Fruit fly (Drosophila melanogaster) Kc167 (cell line): Measurements from ENCODE around the gene CG18180.

ENCODE experiments used
- Myc ChIP-seq: fragments of >200 bp; optimal IDR thresholded peaks from 2 replicates; lab custom pipeline; 2017; ENCODE audit warnings: missing external identifiers
- Sin3A ChIP-seq: fragments of >200 bp; optimal IDR thresholded peaks from 2 replicates; lab custom pipeline; 2018; ENCODE audit warnings: missing external identifiers
- h ChIP-seq: fragments of >200 bp; optimal IDR thresholded peaks from 3 replicates; lab custom pipeline; 2018; ENCODE audit warnings: missing external identifiers
- insv ChIP-seq: fragments of >200 bp; optimal IDR thresholded peaks from 3 replicates; lab custom pipeline; 2018; ENCODE audit warnings: missing external identifiers
- psq ChIP-seq: fragments of >200 bp; optimal IDR thresholded peaks from 2 replicates; lab custom pipeline; 2017; ENCODE audit warnings: missing external identifiers
- ttk ChIP-seq: sonication (Bioruptor generic); optimal IDR thresholded peaks from 2 replicates; lab custom pipeline; 2017; ENCODE audit warnings: missing external identifiers

Gene CG18180

dm6 chr3L:9688674-9689073 lies 47.9 kb downstream of the CG18180 start:
- no peak for TF ChIP-seq Sin3A (lab: Kevin White, UChicago)
- no peak for TF ChIP-seq ttk (lab: Kevin White, UChicago)
- TF ChIP-seq psq = no peak
- TF ChIP-seq insv (lab: Kevin White, UChicago) = no peak
- TF ChIP-seq h = no peak
- TF ChIP-seq Myc = no peak

- no peak for TF ChIP-seq Myc
- TF ChIP-seq h = no peak
- no peak for TF ChIP-seq Sin3A (lab: Kevin White, UChicago)
- no peak for TF ChIP-seq insv (lab: Kevin White, UChicago)
- no peak for TF ChIP-seq psq
- no peak for TF ChIP-seq ttk (lab: Kevin White, UChicago)
These were observed 49.0 kb downstream of the CG18180 start for dm6 chr3L:9689809-9690208.

dm6 chr3L:9690798-9691475 lies 50.1 kb downstream of the CG18180 start:
- TF ChIP-seq ttk (lab: Kevin White, UChicago) (no peak), psq (no peak), h (no peak), Sin3A (lab: Kevin White, UChicago) (no peak), insv (lab: Kevin White, UChicago) (no peak), Myc (no peak)

dm6 chr3L:9691476-9691826 lies 50.6 kb downstream of the CG18180 start:
- TF ChIP-seq ttk (lab: Kevin White, UChicago) = no peak
- TF ChIP-seq Sin3A (lab: Kevin White, UChicago) = no peak
